Worm (Caenorhabditis elegans) whole organism, L1 larva: Measurements from ENCODE around the gene C25G4.3.

Experiments
- blmp-1 ChIP-seq: fragments of 150-350 bp; optimal IDR thresholded peaks from 2 replicates; lab custom pipeline; 2014; ENCODE audit warnings: missing biosample characterization, missing genetic modification characterization
- elt-3 ChIP-seq, 6 experiments: fragments of 150-350 bp in 1 of 6; sonication (generic microtip); optimal IDR thresholded peaks; 2 replicates each; lab custom pipeline; 2017 to 2018; ENCODE audit warnings: missing biosample characterization in 6 of 6, missing genetic modification characterization in 6 of 6, inconsistent platforms in 1 of 6
- fos-1 ChIP-seq: fragments of 150-350 bp; optimal IDR thresholded peaks from 2 replicates; lab custom pipeline; 2014; ENCODE audit warnings: missing biosample characterization, missing genetic modification characterization
- jun-1 ChIP-seq: fragments of 150-350 bp; optimal IDR thresholded peaks from 2 replicates; lab custom pipeline; 2014; ENCODE audit warnings: missing biosample characterization, missing genetic modification reagents, missing genetic modification characterization
- nhr-11 ChIP-seq: fragments of 150-350 bp; optimal IDR thresholded peaks from 2 replicates; lab custom pipeline; 2014; ENCODE audit warnings: missing biosample characterization, missing genetic modification characterization
- nhr-20 ChIP-seq: sonication (generic microtip); optimal IDR thresholded peaks from 2 replicates; lab custom pipeline; 2016; ENCODE audit warnings: mild to moderate bottlenecking, missing genetic modification characterization, missing compliant biosample characterization
- snpc-4 ChIP-seq: fragments of 150-350 bp; optimal IDR thresholded peaks from 2 replicates; lab custom pipeline; 2014; ENCODE audit warnings: missing biosample characterization, missing genetic modification characterization
- sup-37 ChIP-seq: fragments of 200-800 bp; sonication (Bioruptor generic); optimal IDR thresholded peaks from 2 replicates; lab custom pipeline; 2018; ENCODE audit warnings: mild to moderate bottlenecking, missing genetic modification characterization, missing compliant biosample characterization

DNA sequence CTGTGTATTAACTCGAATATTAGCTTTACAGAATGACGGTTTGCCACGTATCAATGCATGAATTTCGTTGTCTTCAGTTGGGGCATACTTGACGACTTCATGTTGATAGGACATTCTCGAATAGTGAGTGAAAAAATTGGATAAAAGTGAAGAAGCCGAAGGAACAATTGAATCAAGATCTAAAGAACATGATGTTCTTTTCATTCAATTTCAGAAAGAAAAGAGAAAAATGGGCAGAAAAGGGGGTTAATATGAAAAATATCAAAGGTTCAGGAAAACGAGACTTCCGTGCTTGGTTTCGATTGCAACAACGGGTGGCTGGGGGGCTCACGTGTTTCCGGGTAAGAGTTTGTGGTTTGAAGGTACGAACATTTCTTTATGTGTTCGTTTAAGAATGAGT lies 31.1 kb downstream of the C25G4.3 start:
- TF ChIP-seq nhr-11 (tag; lab: Kevin White, UChicago), result no peak
- TF ChIP-seq snpc-4 (tag; lab: Kevin White, UChicago), result no peak
- TF ChIP-seq fos-1 (tag; lab: Kevin White, UChicago), result no peak
- no peak for TF ChIP-seq blmp-1 (tag; lab: Kevin White, UChicago)
- TF ChIP-seq jun-1, result no peak
- no peak for TF ChIP-seq elt-3 (tag; optimal IDR thresholded peaks at IDR 0.05; lab: Kevin White, UChicago)
- TF ChIP-seq nhr-20 (tag; lab: Kevin White, UChicago), result no peak
- TF ChIP-seq sup-37, result no peak
